Worm (Caenorhabditis elegans): ENCODE data around the gene ddi-1.
A peak's percentile ranks its signal among the peaks of the same experiment; 100 is the strongest.

The ddi-1 gene

DNA sequence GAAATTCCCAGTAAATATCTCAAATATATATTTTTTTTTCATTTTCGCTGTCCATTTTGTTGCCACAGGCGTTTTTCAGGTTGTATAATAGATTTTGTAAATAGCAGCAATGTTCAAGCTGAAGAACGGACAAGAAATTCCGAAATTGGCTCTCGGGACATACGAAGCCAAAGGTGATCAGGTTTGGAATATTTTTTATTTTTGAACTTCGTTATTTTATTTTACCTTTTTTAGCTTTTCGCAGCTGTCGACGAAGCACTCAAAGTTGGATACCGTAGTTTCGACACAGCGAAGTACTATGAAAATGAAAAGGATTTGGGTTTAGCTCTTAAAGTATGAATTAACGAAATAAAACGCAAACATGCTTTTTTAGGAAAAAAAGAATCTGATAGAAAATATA, 1.9 kb downstream of the ddi-1 start, which contains the start of gene C01G5.5:
C01G5.5 (plus strand) TSS at position 80 of the 400 bp plus-strand sequence.
- TF ChIP-seq sdz-38 (tag; optimal IDR thresholded peaks at IDR 0.05) = no peak
- no peak for TF ChIP-seq T07F8.4 (tag; optimal IDR thresholded peaks at IDR 0.05)
- no peak for TF ChIP-seq unc-130 (GFP tag; optimal IDR thresholded peaks at IDR 0.05)
- no peak for TF ChIP-seq dpff-1 (tag; optimal IDR thresholded peaks at IDR 0.05)
- TF ChIP-seq him-1 (tag; optimal IDR thresholded peaks at IDR 0.05) = no peak
- TF ChIP-seq cebp-2 (GFP tag; IDR thresholded peaks at IDR 0.05) = no peak
- TF ChIP-seq rpc-1 (optimal IDR thresholded peaks at IDR 0.05) = no peak
- TF ChIP-seq rpc-1 (tag; optimal IDR thresholded peaks at IDR 0.05) = no peak
- TF ChIP-seq F39B2.1 (GFP tag; IDR thresholded peaks at IDR 0.05) = no peak
- TF ChIP-seq F55B11.4 (tag; optimal IDR thresholded peaks at IDR 0.05; ENCODE audit: borderline replicate concordance, insufficient read depth) = no peak
- no peak for TF ChIP-seq snpc-4 (GFP tag; optimal IDR thresholded peaks at IDR 0.05)
- TF ChIP-seq snpc-4 (tag; optimal IDR thresholded peaks at IDR 0.05) = peak in 1 of 4 experiments; percentile 62
- TF ChIP-seq atf-7 (tag; optimal IDR thresholded peaks at IDR 0.05) = peak; percentile 7
- no peak for TF ChIP-seq F22D6.2 (tag; optimal IDR thresholded peaks at IDR 0.05)
- 0 out of 2 replicates have a peak, but pooled peaks have one; percentile 8 for TF ChIP-seq Y95B8A.8 (GFP tag; IDR thresholded peaks at IDR 0.05)
- TF ChIP-seq Y53G8AR.9 (GFP tag; conservative IDR thresholded peaks at IDR 0.05) = no peak
- no peak for TF ChIP-seq zim-3 (tag; optimal IDR thresholded peaks at IDR 0.05)
- no peak for TF ChIP-seq cebp-1 (GFP tag; IDR thresholded peaks at IDR 0.05)
- TF ChIP-seq cebp-1 (tag; optimal IDR thresholded peaks at IDR 0.05) = peak; percentile 36
- no peak for TF ChIP-seq zfh-2 (GFP tag; conservative IDR thresholded peaks at IDR 0.05)
- no peak for TF ChIP-seq ztf-6 (GFP tag; IDR thresholded peaks at IDR 0.05)
- no peak for TF ChIP-seq bed-1 (GFP tag; IDR thresholded peaks at IDR 0.05)
- TF ChIP-seq repo-1 (tag; optimal IDR thresholded peaks at IDR 0.05) = peak; percentile 10
- TF ChIP-seq nhr-27 (tag; optimal IDR thresholded peaks at IDR 0.05) = no peak
- no peak for TF ChIP-seq ztf-18 (tag; optimal IDR thresholded peaks at IDR 0.05)
- peak; percentile 50; the same call in 1 of the 2 replicates for TF ChIP-seq nfyb-1 (GFP tag; IDR thresholded peaks at IDR 0.05)
- peak; percentile 34 for TF ChIP-seq ceh-79 (tag; optimal IDR thresholded peaks at IDR 0.05)
- no peak for TF ChIP-seq Y53F4B.3 (GFP tag; IDR thresholded peaks at IDR 0.05)
- TF ChIP-seq aptf-3 (GFP tag; IDR thresholded peaks at IDR 0.05) = no peak
- no peak for TF ChIP-seq dpl-1 (GFP tag; optimal IDR thresholded peaks at IDR 0.05)
- 0 out of 2 replicates have a peak, but pooled peaks have one; percentile 36 for TF ChIP-seq Y56A3A.18 (GFP tag; IDR thresholded peaks at IDR 0.05)
- no peak for TF ChIP-seq Y67H2A.10 (GFP tag; conservative IDR thresholded peaks at IDR 0.05)
- no peak for TF ChIP-seq lin-54 (GFP tag; optimal IDR thresholded peaks at IDR 0.05)
- TF ChIP-seq lag-1 (GFP tag; IDR thresholded peaks at IDR 0.05) = no peak
- TF ChIP-seq snpc-1.1 (tag; optimal IDR thresholded peaks at IDR 0.05; ENCODE audit: insufficient read depth) = no peak
- TF ChIP-seq hlh-26 (GFP tag; conservative IDR thresholded peaks at IDR 0.05) = no peak
- no peak for TF ChIP-seq lin-35 (GFP tag; optimal IDR thresholded peaks at IDR 0.05)
- TF ChIP-seq F57C9.4 (tag; optimal IDR thresholded peaks at IDR 0.05) = no peak
- TF ChIP-seq Y79H2A.3 (GFP tag; conservative IDR thresholded peaks at IDR 0.05) = no peak

DNA sequence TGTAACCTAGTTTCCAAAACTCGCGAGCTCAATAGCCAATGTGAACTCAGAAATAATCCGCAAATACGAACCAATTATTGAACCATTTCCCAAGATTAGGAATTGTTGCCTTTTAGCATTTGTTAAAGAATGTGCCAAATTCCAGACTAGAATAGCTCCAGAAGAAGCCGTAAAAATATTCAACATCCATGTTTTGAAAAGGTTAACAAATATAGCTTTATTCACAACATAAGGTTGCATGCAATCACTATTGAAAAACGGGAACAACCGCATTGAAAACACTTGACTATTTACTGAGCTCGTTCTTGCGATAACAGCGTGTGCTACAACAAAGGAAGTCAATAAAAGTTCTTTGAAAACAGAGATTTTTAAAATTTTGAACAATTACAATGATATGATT, 3.9 kb downstream of the ddi-1 start:
- TF ChIP-seq T07F8.4 (tag; optimal IDR thresholded peaks at IDR 0.05) = no peak
- TF ChIP-seq hmg-20 (GFP tag; IDR thresholded peaks at IDR 0.05) = 0 out of 2 replicates have a peak, but pooled peaks have one; percentile 41
- peak; percentile 22 for TF ChIP-seq snpc-1.3 (tag; optimal IDR thresholded peaks at IDR 0.05; ENCODE audit: insufficient read depth)
- TF ChIP-seq lin-54 (GFP tag; optimal IDR thresholded peaks at IDR 0.05) = peak; percentile 66
- TF ChIP-seq C06A6.2 (GFP tag; conservative IDR thresholded peaks at IDR 0.05) = no peak
- no peak for TF ChIP-seq ztf-22 (GFP tag; optimal IDR thresholded peaks at IDR 0.05)
- no peak for TF ChIP-seq ztf-25 (GFP tag; IDR thresholded peaks at IDR 0.05)
- TF ChIP-seq bed-1 (GFP tag; IDR thresholded peaks at IDR 0.05) = no peak
- TF ChIP-seq chd-7 (tag; optimal IDR thresholded peaks at IDR 0.05) = no peak
- no peak for TF ChIP-seq egl-18 (GFP tag; IDR thresholded peaks at IDR 0.05)
- TF ChIP-seq fkh-3 (tag; optimal IDR thresholded peaks at IDR 0.05) = peak; percentile 52
- TF ChIP-seq Y53G8AR.9 (GFP tag; conservative IDR thresholded peaks at IDR 0.05) = peak; percentile 87
- no peak for TF ChIP-seq lin-35 (GFP tag; optimal IDR thresholded peaks at IDR 0.05)
- no peak for TF ChIP-seq ama-1 (optimal IDR thresholded peaks at IDR 0.05)
- peak in 1 of 2 experiments; percentile 35 for TF ChIP-seq ama-1 (GFP tag; optimal IDR thresholded peaks at IDR 0.05)
- peak; percentile 47; the same call in 1 of the 2 replicates for TF ChIP-seq D2030.7 (GFP tag; IDR thresholded peaks at IDR 0.05)
- TF ChIP-seq repo-1 (tag; optimal IDR thresholded peaks at IDR 0.05) = peak; percentile 62
- no peak for TF ChIP-seq B0035.1 (tag; optimal IDR thresholded peaks at IDR 0.05)
